Worm (Caenorhabditis elegans): Measurements from ENCODE around the gene srg-50.
A peak's percentile ranks its signal among the peaks of the same experiment; 100 is the strongest.

DNA sequence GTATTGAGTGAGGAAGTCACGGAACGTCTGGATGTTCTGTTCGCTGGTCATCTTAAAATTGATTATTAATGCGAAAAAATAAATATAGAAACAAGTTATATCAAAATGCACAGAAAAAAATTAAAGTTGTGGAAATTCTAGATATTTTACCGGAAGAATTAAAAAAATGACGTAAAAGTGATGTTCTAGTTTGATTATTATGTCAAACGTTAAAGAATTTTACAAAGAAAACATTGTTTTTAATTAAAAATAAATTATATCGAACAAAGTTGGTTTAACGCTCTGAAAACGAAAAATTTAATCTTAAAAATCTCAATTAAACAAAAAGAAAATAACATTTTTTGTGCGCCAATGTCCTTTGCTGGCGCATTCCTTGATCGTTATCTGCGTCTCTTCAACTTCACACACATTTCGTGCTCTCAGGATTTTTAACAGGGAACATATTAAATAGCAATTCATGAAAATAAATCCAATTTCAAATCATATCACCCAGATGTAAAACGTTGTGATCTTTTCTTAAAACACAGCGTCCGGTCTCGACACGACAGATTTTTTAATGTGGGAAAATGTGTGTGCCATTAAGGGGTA is 30.3 kb downstream of the srg-50 start, which contains the start of gene tin-9.1:
- TF ChIP-seq D1046.2 (GFP tag; IDR thresholded peaks at IDR 0.05) (no peak), ZK546.5 (tag; optimal IDR thresholded peaks at IDR 0.05) (no peak), nhr-237 (tag; optimal IDR thresholded peaks at IDR 0.05) (no peak), ama-1 (optimal IDR thresholded peaks at IDR 0.05) (no peak), zag-1 (tag; optimal IDR thresholded peaks at IDR 0.05) (no peak), F37D6.2 (tag; optimal IDR thresholded peaks at IDR 0.05) (peak; percentile 21), set-16 (GFP tag; IDR thresholded peaks at IDR 0.05) (no peak), F44E2.7 (GFP tag; IDR thresholded peaks at IDR 0.05) (no peak), nhr-77 (tag; optimal IDR thresholded peaks at IDR 0.05) (no peak), mep-1 (tag; optimal IDR thresholded peaks at IDR 0.05) (peak; percentile 55), pqm-1 (tag; optimal IDR thresholded peaks at IDR 0.05) (no peak), unc-130 (GFP tag; optimal IDR thresholded peaks at IDR 0.05) (no peak)
